Fruit fly (Drosophila melanogaster) whole organism, larva: ENCODE measurements around the gene CG13928.

Experiments
- noc ChIP-seq: fragments of 200-800 bp; sonication (Bioruptor generic); optimal IDR thresholded peaks from 3 replicates; lab custom pipeline; 2019; ENCODE audit warnings: missing biosample characterization, mild to moderate bottlenecking, missing genetic modification characterization, moderate library complexity

The CG13928 gene

DNA sequence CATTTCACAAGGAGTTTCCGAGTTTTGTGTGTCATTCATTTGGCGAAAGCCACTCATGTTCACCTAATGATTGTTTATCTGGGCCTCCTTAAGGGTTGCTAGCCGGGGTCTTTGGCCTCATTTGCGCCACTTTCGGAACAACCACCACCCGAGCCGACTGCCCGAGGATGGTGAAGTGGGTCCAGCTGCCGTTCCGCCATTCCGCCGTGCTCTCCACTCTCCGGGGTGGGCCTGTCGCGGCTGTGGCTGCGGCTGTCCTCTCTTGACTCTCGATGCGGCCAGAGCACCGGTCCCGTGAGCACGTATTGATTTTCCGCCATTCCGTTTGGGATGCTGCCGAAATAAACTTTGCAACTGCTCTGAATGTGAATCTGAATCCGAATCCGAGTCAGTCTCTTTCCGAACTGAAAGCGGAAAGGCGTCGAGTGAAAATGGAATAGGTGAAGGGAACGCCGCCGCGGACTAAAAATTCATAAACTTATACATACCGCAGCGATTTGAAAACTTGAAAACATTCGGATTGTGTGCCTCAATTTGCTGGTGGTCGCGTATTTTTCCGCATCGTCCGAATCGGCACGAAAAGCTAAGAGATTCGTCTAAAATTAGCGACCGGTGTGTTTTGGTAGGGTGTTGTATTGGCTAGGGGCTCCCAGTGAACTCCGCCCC is 20.6 kb upstream of the CG13928 start, which contains the start of gene CG13920:
TSS of gene CG13920 (plus strand) at position 255 of the 666 bp plus-strand sequence.
- TF ChIP-seq noc (tag; lab: Kevin White, UChicago), result no peak

DNA sequence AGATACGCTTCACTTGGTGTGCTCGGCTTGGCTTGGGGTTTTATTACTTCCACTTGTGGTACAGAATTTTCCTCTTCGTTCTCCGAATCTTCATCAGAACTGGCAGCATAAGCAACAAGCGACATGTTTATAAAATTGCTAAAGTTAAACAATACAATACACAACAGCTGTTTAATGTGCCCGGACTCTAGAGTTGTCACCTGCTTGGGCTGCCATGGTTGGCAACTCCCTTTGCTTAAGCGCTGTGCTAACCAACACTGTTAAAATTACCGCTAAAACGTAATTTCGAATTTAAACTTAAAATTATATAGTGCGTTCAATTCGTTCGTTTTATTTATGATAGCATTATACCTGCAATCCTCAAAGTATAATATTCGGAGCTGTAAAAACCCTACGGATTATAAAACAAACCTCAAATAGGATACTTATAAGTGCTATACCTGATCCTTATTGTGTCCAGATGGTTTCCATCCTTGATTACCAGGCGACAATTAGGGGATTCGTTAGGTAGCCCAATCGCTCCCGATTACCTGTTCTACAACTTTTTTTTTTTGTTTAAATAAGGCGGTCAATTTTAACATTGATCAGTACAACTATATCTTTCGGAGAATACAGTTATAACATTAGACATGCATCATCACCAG is 19.2 kb upstream of the CG13928 start, which contains the start of the genes CG17249 and Bro:
TSS of gene CG17249 (minus strand) at position 189 of the 644 bp plus-strand sequence.
TSS of gene Bro (plus strand) at position 594 of the 644 bp plus-strand sequence.
- no peak for TF ChIP-seq noc (tag; lab: Kevin White, UChicago)

DNA sequence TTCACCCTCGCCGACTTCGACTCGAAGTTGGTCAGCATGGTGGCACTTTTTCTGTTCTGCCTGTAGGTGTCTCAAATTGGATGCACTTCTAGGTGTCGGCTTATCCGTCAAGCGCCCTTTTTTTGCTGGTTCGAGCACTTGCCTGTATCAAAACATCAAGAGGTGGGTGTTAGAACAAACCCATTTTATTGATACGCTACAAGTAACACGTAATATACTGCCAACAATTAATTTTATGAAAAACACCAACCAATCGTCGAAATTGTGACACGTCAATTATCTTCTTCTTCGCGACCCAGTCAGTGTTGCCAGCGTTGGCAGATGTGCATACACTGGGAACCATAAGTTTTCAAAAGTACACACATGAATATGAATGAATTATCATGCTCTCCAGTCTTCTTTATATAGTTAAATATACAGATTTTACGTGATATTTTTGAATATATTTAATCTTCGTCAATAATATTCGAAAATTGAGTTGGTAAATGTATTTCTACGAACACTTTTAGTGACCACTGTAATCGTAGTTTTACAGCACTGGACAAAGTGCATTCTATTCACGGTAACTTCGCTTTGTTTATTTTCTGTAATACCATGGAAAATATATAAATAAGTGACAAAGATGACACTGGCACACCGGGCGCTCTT is 16.9 kb upstream of the CG13928 start, which contains the start of the genes alphaCOP and CG13919:
TSS of gene alphaCOP (minus strand) at position 280 of the 648 bp plus-strand sequence.
TSS of gene CG13919 (plus strand) at position 548 of the 648 bp plus-strand sequence.
- peak; percentile 90 for TF ChIP-seq noc (tag; lab: Kevin White, UChicago)

DNA sequence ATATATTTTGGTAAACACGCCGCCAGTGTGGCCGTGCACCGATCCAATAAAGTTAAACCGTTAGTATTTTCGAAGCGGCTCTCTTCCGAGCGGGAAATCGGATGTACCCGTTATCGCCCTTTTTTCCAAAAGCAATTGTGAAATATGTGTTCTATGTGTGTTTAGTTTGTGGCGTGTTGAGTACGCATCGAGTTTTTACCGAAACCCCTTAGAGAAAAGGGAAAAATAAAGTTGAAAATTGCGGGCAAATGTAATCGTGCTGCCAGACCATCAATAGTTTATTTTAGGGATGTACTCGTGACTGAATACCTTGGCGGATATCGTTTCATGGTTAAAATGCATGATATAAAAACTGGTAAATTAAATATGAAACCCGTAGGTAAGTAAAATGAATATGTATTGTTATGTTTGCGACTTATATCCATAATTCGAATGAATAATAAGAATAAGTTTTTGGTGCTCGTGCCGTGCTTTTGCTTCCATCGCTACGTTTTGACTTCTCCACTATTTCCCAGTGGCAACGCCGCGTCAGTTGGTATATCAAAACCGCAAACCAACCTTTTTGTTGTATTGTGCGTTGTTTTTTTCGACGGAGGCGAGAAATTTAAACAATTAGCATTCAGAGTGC is 11.1 kb upstream of the CG13928 start, which contains the start of the genes Mettl2 and Bgb:
TSS of gene Mettl2 (minus strand) at position 51 of the 628 bp plus-strand sequence.
TSS of gene Bgb (plus strand) at position 527 of the 628 bp plus-strand sequence.
- no peak for TF ChIP-seq noc (tag; lab: Kevin White, UChicago)

DNA sequence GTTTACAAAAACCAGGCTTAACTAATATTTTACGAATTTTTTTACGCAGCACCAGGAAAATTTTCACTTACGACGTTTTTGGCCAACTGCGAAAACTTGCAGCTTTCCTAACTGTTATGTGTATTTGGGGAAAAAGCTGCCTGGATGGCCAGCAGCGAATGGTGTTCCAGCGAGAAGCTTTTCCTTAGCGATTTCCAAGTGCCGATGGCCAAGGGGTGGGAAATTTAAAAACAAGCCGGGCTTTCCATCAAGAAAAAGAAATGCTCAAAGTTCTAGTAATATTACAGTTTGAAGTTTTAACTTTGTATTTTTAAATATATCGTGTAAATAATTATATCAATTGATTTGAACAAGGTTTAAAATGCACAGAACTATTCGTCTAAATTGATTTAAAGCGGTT is 9.5 kb upstream of the CG13928 start, which contains the start of gene nSyb:
TSS of gene nSyb (minus strand) at position 101 of the 400 bp plus-strand sequence.
- TF ChIP-seq noc (tag; lab: Kevin White, UChicago), result no peak

DNA sequence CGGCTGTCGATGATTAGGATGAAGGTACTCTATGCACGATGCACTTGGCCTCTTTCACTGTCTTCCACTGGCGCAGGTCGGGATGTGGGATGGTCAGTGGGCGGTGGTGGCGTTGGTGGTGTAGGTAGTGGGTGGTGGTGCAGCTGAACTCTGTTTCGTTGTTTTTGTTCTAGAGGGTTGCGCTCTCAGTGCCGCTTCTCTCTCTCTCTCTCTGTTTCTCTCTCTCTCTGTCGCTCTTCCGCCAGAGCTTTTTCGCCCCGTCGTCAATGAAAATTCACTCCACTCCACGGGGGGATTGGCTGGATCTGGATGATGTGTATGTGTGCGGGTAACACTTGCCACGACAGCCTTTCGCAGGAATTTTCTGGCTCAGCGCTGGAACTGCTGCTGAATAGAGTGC is 8.7 kb upstream of the CG13928 start:
- TF ChIP-seq noc (tag; lab: Kevin White, UChicago), result no peak

DNA sequence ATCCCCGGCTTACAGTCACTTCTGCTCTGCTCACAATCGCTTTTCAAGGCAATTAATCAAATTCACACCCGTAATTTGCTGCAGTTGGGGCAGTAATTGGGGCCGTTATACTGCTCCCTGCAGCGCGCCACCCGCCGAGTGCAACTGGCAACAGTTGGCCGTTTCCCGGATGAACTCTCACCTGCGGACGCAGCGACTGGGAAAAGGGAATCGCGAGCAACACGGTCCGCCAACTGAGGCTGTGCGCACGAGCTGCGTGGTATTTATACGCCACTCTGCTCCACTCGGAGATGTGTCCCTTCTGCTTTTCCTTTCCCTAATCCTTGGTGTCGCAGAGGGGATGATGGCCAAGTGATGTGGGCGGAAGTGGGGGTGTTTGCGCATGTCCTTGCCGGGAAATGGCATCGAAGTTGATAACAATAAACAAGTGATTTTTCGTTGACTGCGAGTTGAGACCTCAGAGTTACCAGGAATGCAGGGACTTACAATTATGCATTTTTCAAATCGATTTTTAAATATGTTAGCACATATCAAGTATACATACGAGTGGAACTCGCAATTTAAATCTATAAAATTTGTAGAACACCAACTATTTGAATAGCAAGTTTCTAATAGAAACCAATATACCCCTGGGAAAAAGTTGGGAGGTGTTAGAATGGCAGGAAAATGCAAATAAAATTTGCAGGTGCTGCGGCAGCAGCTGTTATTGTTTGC is 1.0 kb upstream of the CG13928 start, which contains the start of gene GC:
TSS of gene GC (minus strand) at position 238 of the 714 bp plus-strand sequence.
- no peak for TF ChIP-seq noc (tag; lab: Kevin White, UChicago)

DNA sequence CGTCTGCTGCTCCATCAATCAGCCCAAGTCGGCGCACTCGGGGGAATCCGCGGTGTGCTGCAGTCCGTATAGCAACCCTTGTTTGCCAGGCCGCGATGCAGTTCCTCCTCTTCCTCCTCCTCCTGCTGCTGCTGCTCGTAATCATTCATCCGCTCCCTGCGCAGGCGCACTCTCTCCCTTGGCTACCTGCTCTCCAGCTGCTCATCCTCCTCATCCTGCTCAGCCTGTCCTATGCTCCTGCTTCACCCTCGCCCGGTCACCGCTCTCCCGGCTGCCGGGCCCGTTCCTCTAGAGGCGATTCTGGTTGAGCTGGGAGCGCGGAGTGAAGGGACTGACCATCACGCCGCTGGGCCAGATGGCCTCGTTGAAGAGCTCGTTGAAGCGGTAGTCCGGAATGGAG is 1.3 kb downstream of the CG13928 start:
- no peak for TF ChIP-seq noc (tag; lab: Kevin White, UChicago)

DNA sequence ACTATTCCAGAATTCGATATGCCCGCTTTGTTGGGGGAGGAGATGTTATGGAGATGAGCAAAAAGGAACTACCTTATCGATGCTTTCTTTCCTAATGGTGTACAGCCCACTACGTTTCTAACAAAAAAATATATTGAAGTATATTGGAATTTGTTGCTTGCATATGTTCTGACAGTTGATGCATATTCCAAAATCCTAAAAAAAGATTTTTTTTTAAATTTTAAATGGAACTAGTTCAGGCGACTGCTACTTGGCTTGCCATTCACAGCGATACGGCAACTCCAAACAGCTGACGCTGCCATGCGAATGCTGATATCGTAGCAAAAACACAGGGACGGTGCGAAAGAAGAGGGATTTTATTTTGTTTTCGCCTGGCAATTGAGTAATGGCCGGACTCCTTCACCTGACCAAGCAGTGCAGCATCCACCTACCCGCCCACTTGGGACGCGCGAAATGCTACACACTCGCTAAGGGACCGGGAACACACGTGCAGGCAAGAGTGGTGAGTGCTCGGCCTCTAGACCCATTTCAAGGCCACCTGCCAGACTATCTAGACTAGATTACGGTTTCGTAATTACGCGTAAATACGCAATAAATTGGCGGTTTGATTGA is 10.0 kb downstream of the CG13928 start, which contains the start of the genes CG13926, ABCB7 and CG33230:
TSS of gene CG13926 (minus strand) at position 43 of the 612 bp plus-strand sequence.
TSS of gene ABCB7 (plus strand) at position 299 of the 612 bp plus-strand sequence.
TSS of gene CG33230 (plus strand) at position 299 of the 612 bp plus-strand sequence.
- peak; percentile 69 for TF ChIP-seq noc (tag; lab: Kevin White, UChicago)

DNA sequence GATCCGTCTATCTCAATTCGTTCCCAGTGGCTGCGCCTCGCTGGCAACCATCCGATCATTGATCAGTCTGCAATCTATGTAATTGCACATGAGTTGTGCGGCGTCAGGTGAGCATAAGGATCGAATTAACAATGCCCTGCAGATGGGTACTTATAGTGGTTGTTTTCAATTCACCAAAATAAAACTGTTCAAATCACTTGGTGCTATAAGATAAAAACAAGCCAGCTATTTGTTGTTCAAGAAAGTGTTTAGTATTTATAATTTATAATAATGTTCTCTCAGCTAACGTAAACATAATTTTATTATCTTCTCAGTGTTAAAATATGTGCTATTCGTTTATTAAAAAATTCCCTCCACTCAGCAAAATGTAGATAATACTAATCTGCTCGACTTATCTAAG is 12.5 kb downstream of the CG13928 start, which contains the start of gene CG12105:
TSS of gene CG12105 (minus strand) at position 101 of the 400 bp plus-strand sequence.
- TF ChIP-seq noc (tag; lab: Kevin White, UChicago), result no peak

DNA sequence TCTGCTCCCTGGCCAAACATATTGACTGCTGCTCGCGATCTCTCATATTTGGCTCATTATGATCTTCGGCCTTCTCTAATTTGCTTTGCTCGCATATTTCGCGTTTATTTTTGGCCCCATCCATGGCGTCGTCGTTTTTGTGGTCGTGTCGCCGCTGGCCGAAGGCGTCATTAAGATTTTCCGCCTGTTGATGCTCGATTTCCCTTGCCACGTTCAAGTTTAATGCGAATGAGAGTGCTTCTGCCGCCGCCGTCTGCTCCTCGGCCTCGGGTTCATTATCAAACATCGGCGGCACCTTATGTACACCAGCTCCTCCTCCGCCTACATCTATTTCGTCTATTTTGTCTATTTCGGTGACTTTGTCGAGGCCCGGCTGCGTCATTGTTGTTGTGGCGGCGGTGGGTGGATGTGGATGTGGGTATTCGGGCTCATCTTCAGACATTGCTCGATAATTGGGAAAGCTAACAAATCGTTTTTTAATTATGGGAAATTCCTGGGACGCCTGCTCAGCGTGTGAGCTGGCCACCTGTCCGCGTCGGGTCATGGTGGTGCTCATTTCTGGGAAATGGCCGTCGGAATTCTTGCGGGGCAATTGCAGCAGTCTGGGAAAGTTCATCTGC is 13.6 kb downstream of the CG13928 start:
- no peak for TF ChIP-seq noc (tag; lab: Kevin White, UChicago)

DNA sequence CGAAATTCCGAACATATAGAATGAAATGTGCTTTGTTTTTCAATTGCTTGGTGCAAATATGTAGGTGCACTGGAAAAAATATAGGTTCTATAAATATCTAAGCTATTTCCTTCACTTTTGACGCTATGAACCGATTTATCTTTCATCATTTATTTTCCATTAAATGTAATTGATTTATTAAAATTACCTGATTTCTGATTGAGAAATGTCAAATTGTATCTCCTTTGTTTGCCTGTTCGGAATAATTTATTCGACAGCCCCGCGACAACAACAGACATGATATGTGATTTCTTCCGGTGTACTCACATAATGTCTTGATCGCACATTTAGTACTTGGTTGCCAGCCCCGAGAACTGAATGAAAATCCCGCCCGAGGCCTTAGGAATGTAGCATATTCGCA is 18.6 kb downstream of the CG13928 start:
- no peak for TF ChIP-seq noc (tag; lab: Kevin White, UChicago)

DNA sequence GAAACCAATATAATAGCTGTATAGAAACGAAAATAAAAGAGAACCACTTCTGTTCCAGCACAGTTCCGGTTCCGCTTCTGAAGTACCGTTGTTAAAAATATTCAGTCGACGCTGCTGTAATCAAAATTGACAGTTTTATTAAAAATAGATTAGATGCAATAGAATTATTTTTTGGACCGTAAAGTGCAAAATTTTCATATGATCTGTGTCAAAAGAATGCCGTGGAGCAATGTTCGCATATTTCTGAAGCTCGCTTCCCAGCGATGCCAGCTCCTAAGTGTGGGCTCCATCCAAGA is 25.4 kb downstream of the CG13928 start, which contains the start of the genes CG18170 and CG33791:
TSS of gene CG18170 (plus strand) at position 122 of the 296 bp plus-strand sequence.
TSS of gene CG33791 (plus strand) at position 122 of the 296 bp plus-strand sequence.
- no peak for TF ChIP-seq noc (tag; lab: Kevin White, UChicago)
